Worm (Caenorhabditis elegans) whole organism, L4 larva: ENCODE data around the gene nas-31.

ENCODE experiments used
- F44E2.7 ChIP-seq: fragments of 200-800 bp; sonication (Bioruptor generic); IDR thresholded peaks from 2 replicates; pipeline ENCODE4 v2.1.2; 2022; ENCODE audit warnings: missing genetic modification characterization, missing compliant biosample characterization
- F49E8.2 ChIP-seq: sonication (generic microtip); optimal IDR thresholded peaks from 2 replicates; lab custom pipeline; 2016; ENCODE audit warnings: missing compliant biosample characterization, mild to moderate bottlenecking, missing genetic modification characterization, borderline replicate concordance
- Y48G9A.11 ChIP-seq: fragments of 200-800 bp; sonication (Bioruptor generic); IDR thresholded peaks from 2 replicates; pipeline ENCODE4 v1.3.6; 2022; ENCODE audit warnings: missing genetic modification reagents, missing genetic modification characterization, missing compliant biosample characterization
- Y75B8A.6 ChIP-seq: fragments of 200-800 bp; sonication (Bioruptor generic); IDR thresholded peaks from 2 replicates; pipeline ENCODE4 v1.3.6; 2022; ENCODE audit warnings: missing genetic modification reagents, missing genetic modification characterization, missing compliant biosample characterization
- ZK337.2 ChIP-seq: fragments of 200-800 bp; sonication (Bioruptor generic); IDR thresholded peaks from 2 replicates; pipeline ENCODE4 v1.3.6; 2022; ENCODE audit warnings: missing genetic modification reagents, missing genetic modification characterization, missing compliant biosample characterization
- aha-1 ChIP-seq: fragments of 150-350 bp; peaks from one replicate; lab custom pipeline; 2014; ENCODE audit warnings: missing biosample characterization, missing genetic modification characterization
- ceh-20 ChIP-seq: fragments of 200-800 bp; sonication (Bioruptor generic); IDR thresholded peaks from 2 replicates; pipeline ENCODE4 v1.3.6; 2022; ENCODE audit warnings: missing genetic modification reagents, missing genetic modification characterization, missing compliant biosample characterization
- ceh-28 ChIP-seq: fragments of 150-350 bp; optimal IDR thresholded peaks from 2 replicates; lab custom pipeline; 2014; ENCODE audit warnings: missing biosample characterization, missing genetic modification reagents, missing genetic modification characterization
- ceh-32 ChIP-seq: sonication (generic microtip); optimal IDR thresholded peaks from 2 replicates; lab custom pipeline; 2016; ENCODE audit warnings: mild to moderate bottlenecking, missing genetic modification characterization, missing compliant biosample characterization; ENCODE audit not compliant: poor library complexity
- ceh-44 ChIP-seq: fragments of 200-800 bp; sonication (Bioruptor generic); IDR thresholded peaks from 2 replicates; pipeline ENCODE4 v1.3.6; 2022; ENCODE audit warnings: missing genetic modification reagents, missing genetic modification characterization, missing compliant biosample characterization
- cey-2 ChIP-seq: sonication (generic microtip); optimal IDR thresholded peaks from 3 replicates; lab custom pipeline; 2017; ENCODE audit warnings: missing genetic modification characterization, mild to moderate bottlenecking, missing compliant biosample characterization, antibody characterized with exemption, borderline replicate concordance; ENCODE audit not compliant: insufficient read depth
- ctbp-1 ChIP-seq: fragments of 200-800 bp; sonication (Bioruptor generic); IDR thresholded peaks from 2 replicates; pipeline ENCODE4 v1.3.6; 2022; ENCODE audit warnings: missing genetic modification reagents, missing genetic modification characterization, missing compliant biosample characterization
- dpl-1 ChIP-seq: fragments of 150-350 bp; optimal IDR thresholded peaks from 2 replicates; lab custom pipeline; 2014; ENCODE audit warnings: missing biosample characterization, missing genetic modification reagents, missing genetic modification characterization
- egl-27 ChIP-seq: sonication (generic microtip); optimal IDR thresholded peaks from 3 replicates; lab custom pipeline; 2017; ENCODE audit warnings: missing biosample characterization, missing genetic modification reagents, missing genetic modification characterization
- gei-8 ChIP-seq: fragments of 200-800 bp; sonication (Bioruptor generic); optimal IDR thresholded peaks from 2 replicates; lab custom pipeline; 2018; ENCODE audit warnings: mild to moderate bottlenecking, missing genetic modification characterization, missing compliant biosample characterization
- hif-1 ChIP-seq, 2 experiments: sonication (generic microtip); optimal IDR thresholded peaks; 2 replicates each; lab custom pipeline; 2016 to 2017; ENCODE audit warnings: missing compliant biosample characterization in 2 of 2, missing genetic modification characterization in 2 of 2, missing genetic modification reagents in 2 of 2, missing genotype in 2 of 2, mild to moderate bottlenecking in 1 of 2
- hlh-11 ChIP-seq: fragments of 200-800 bp; sonication (Bioruptor generic); optimal IDR thresholded peaks from 2 replicates; lab custom pipeline; 2018; ENCODE audit warnings: mild to moderate bottlenecking, missing genetic modification characterization, missing compliant biosample characterization
- lin-1 ChIP-seq: fragments of 200-800 bp; sonication (Bioruptor generic); IDR thresholded peaks from 2 replicates; pipeline ENCODE4 v1.3.6; 2022; ENCODE audit warnings: missing genetic modification reagents, missing genetic modification characterization, missing compliant biosample characterization
- lin-13 ChIP-seq: fragments of 150-350 bp; optimal IDR thresholded peaks from 2 replicates; lab custom pipeline; 2014; ENCODE audit warnings: missing biosample characterization, missing genetic modification reagents, missing genetic modification characterization
- lin-39 ChIP-seq: fragments of 150-350 bp; optimal IDR thresholded peaks from 2 replicates; lab custom pipeline; 2014; ENCODE audit warnings: missing biosample characterization, missing genetic modification reagents, missing genetic modification characterization
- lir-3 ChIP-seq: sonication (generic microtip); optimal IDR thresholded peaks from 2 replicates; lab custom pipeline; 2016; ENCODE audit warnings: mild to moderate bottlenecking, missing genetic modification characterization, missing compliant biosample characterization
- lsy-2 ChIP-seq, 2 experiments: fragments of 150-350 bp in 1 of 2; sonication (generic microtip) in 1 of 2; optimal IDR thresholded peaks; 2 replicates each; lab custom pipeline; 2014 to 2017; ENCODE audit warnings: missing biosample characterization in 2 of 2, missing genetic modification characterization in 2 of 2
- madf-9 ChIP-seq: fragments of 200-800 bp; sonication (Bioruptor generic); conservative IDR thresholded peaks from 2 replicates; pipeline ENCODE4 v1.3.6; 2022; ENCODE audit warnings: missing genetic modification reagents, missing genetic modification characterization, missing compliant biosample characterization
- mep-1 ChIP-seq: fragments of 150-350 bp; sonication (generic microtip); optimal IDR thresholded peaks from 3 replicates; lab custom pipeline; 2014; ENCODE audit warnings: missing biosample characterization, missing genetic modification characterization
- mxl-2 ChIP-seq: fragments of 200-800 bp; sonication (Bioruptor generic); conservative IDR thresholded peaks from 2 replicates; pipeline ENCODE4 v1.3.6; 2022; ENCODE audit warnings: missing genetic modification reagents, missing genetic modification characterization, missing compliant biosample characterization
- mxl-3 ChIP-seq: fragments of 200-800 bp; sonication (Bioruptor generic); optimal IDR thresholded peaks from 2 replicates; lab custom pipeline; 2018; ENCODE audit warnings: mild to moderate bottlenecking, missing genetic modification characterization, missing compliant biosample characterization
- nhr-10 ChIP-seq: fragments of 150-350 bp; optimal IDR thresholded peaks from 2 replicates; lab custom pipeline; 2014; ENCODE audit warnings: missing biosample characterization, missing genetic modification characterization
- nhr-102 ChIP-seq: sonication (generic microtip); optimal IDR thresholded peaks from 2 replicates; lab custom pipeline; 2016; ENCODE audit warnings: mild to moderate bottlenecking, missing genetic modification characterization, moderate library complexity, missing compliant biosample characterization
- nhr-237 ChIP-seq: sonication (generic microtip); optimal IDR thresholded peaks from 2 replicates; lab custom pipeline; 2017; ENCODE audit warnings: missing biosample characterization, missing genetic modification characterization
- nhr-41 ChIP-seq: fragments of 200-800 bp; sonication (Bioruptor generic); IDR thresholded peaks from 2 replicates; pipeline ENCODE4 v1.3.6; 2022; ENCODE audit warnings: missing genetic modification reagents, missing genetic modification characterization, missing compliant biosample characterization
- nhr-76 ChIP-seq: fragments of 150-350 bp; optimal IDR thresholded peaks from 2 replicates; lab custom pipeline; 2014; ENCODE audit warnings: missing biosample characterization, missing genetic modification characterization
- pha-4 ChIP-seq, 2 experiments: fragments of 150-350 bp in 1 of 2; fragments of 200-800 bp in 1 of 2; sonication (Bioruptor generic) in 1 of 2; IDR thresholded peaks in 1 of 2; optimal IDR thresholded peaks in 1 of 2; 2 replicates each; pipeline versions ENCODE4 v1.3.6 to Lab custom; 2014 to 2022; ENCODE audit warnings: missing genetic modification characterization in 2 of 2, missing genetic modification reagents in 2 of 2, missing biosample characterization in 1 of 2, missing compliant biosample characterization in 1 of 2
- php-3 ChIP-seq: fragments of 200-800 bp; sonication (Bioruptor generic); IDR thresholded peaks from 2 replicates; pipeline ENCODE4 v1.3.6; 2022; ENCODE audit warnings: missing genetic modification reagents, missing genetic modification characterization, missing compliant biosample characterization
- skn-1 ChIP-seq: fragments of 150-350 bp; optimal IDR thresholded peaks from 2 replicates; lab custom pipeline; 2014; ENCODE audit warnings: missing biosample characterization, missing genetic modification characterization
- snpc-1.2 ChIP-seq: fragments of 200-800 bp; sonication (Bioruptor generic); IDR thresholded peaks from 2 replicates; pipeline ENCODE4 v1.3.6; 2022; ENCODE audit warnings: missing genetic modification reagents, missing genetic modification characterization, missing compliant biosample characterization
- snpc-4 ChIP-seq: fragments of 150-350 bp; optimal IDR thresholded peaks from 2 replicates; lab custom pipeline; 2014; ENCODE audit warnings: missing biosample characterization, missing genetic modification characterization
- spr-1 ChIP-seq: sonication (generic microtip); optimal IDR thresholded peaks from 2 replicates; lab custom pipeline; 2016; ENCODE audit warnings: mild to moderate bottlenecking, missing genetic modification characterization, missing compliant biosample characterization
- tag-97 ChIP-seq: fragments of 200-800 bp; sonication (Bioruptor generic); IDR thresholded peaks from 2 replicates; pipeline ENCODE4 v1.3.6; 2022; ENCODE audit warnings: missing genetic modification characterization, missing compliant biosample characterization
- tra-1 ChIP-seq: fragments of 200-800 bp; sonication (Bioruptor generic); IDR thresholded peaks from 2 replicates; pipeline ENCODE4 v1.3.6; 2022; ENCODE audit warnings: missing genetic modification reagents, missing genetic modification characterization, missing compliant biosample characterization
- unc-130 ChIP-seq: sonication (generic microtip); optimal IDR thresholded peaks from 2 replicates; lab custom pipeline; 2016; ENCODE audit warnings: missing genetic modification reagents, missing genetic modification characterization, missing compliant biosample characterization
- unc-39 ChIP-seq: sonication (generic microtip); optimal IDR thresholded peaks from 2 replicates; lab custom pipeline; 2017; ENCODE audit warnings: missing biosample characterization, missing genetic modification characterization
- unc-62 ChIP-seq, 3 experiments: fragments of 150-350 bp in 1 of 3; sonication (generic microtip); optimal IDR thresholded peaks in 2 of 3; peaks in 1 of 3; 1 replicate in 1 of 3; 2 replicates in 2 of 3; lab custom pipeline; 2014 to 2017; ENCODE audit warnings: missing biosample characterization in 3 of 3, missing genetic modification characterization in 3 of 3, missing genetic modification reagents in 3 of 3, missing genotype in 1 of 3
- zfp-3 ChIP-seq: fragments of 200-800 bp; sonication (Bioruptor generic); conservative IDR thresholded peaks from 2 replicates; pipeline ENCODE4 v1.3.6; 2022; ENCODE audit warnings: missing genetic modification reagents, missing genetic modification characterization, missing compliant biosample characterization
- zip-11 ChIP-seq: fragments of 200-800 bp; sonication (Bioruptor generic); IDR thresholded peaks from 2 replicates; pipeline ENCODE4 v1.3.6; 2022; ENCODE audit warnings: missing genetic modification characterization, missing compliant biosample characterization

The nas-31 gene

ce11 chrV:10924731-10925130 lies 3.1 kb upstream of the nas-31 start, which contains the start of gene F58B4.6:
TSS of gene F58B4.6 (plus strand) at chrV:10925031.
- TF ChIP-seq ceh-20 (GFP tag; lab: Robert Waterston, UW) (no peak), gei-8 (GFP tag; lab: Kevin White, UChicago) (no peak), tag-97 (no peak), lir-3 (tag; lab: Kevin White, UChicago) (no peak), unc-62 (GFP tag; optimal IDR thresholded peaks at IDR 0.05 in 1 of 2; lab: Kevin White, UChicago) (no peak), unc-62 (tag; optimal IDR thresholded peaks at IDR 0.05; lab: Kevin White, UChicago) (no peak), hif-1 (tag; optimal IDR thresholded peaks at IDR 0.05; lab: Kevin White, UChicago) (no peak), mxl-3 (GFP tag; lab: Kevin White, UChicago) (no peak), dpl-1 (GFP tag; lab: Kevin White, UChicago) (no peak), zip-11 (GFP tag; lab: Robert Waterston, UW) (no peak), mxl-2 (GFP tag; lab: Robert Waterston, UW) (no peak), nhr-10 (tag; lab: Kevin White, UChicago) (no peak), cey-2 (tag; lab: Kevin White, UChicago) (no peak), egl-27 (tag; lab: Kevin White, UChicago) (no peak), skn-1 (tag; lab: Kevin White, UChicago) (no peak), ctbp-1 (GFP tag; lab: Robert Waterston, UW) (no peak), unc-130 (GFP tag; lab: Kevin White, UChicago) (no peak), lin-13 (GFP tag; lab: Kevin White, UChicago) (no peak), lin-39 (no peak), nhr-102 (tag; lab: Kevin White, UChicago) (no peak)
- TF ChIP-seq, all 104 proteins: peak for 0

- TF ChIP-seq aha-1 (tag; lab: Kevin White, UChicago) (peak; percentile 12), ceh-32 (no peak)
Observed at ce11 chrV:10923229-10923628, 1.6 kb upstream of the nas-31 start, which contains the start of gene F58B4.7. TSS of gene F58B4.7 (minus strand) at chrV:10923329.

ce11 chrV:10918373-10918772 lies 3.3 kb downstream of the nas-31 start, which contains the start of gene F58B4.2:
TSS of gene F58B4.2 (minus strand) at chrV:10918473.
- TF ChIP-seq zfp-3 (no peak), ZK337.2 (GFP tag; lab: Robert Waterston, UW) (no peak), madf-9 (GFP tag; lab: Robert Waterston, UW) (no peak), spr-1 (no peak), snpc-4 (tag; lab: Kevin White, UChicago) (no peak), unc-39 (tag; lab: Kevin White, UChicago) (no peak), snpc-1.2 (GFP tag; lab: Robert Waterston, UW) (no peak), F44E2.7 (GFP tag; lab: Robert Waterston, UW) (no peak), mep-1 (tag; lab: Kevin White, UChicago) (no peak)

ce11 chrV:10915922-10916321 lies 5.7 kb downstream of the nas-31 start:
- TF ChIP-seq lin-1 (GFP tag; lab: Robert Waterston, UW) (no peak), hlh-11 (tag; lab: Kevin White, UChicago) (no peak), nhr-76 (no peak), ceh-28 (tag; lab: Kevin White, UChicago) (no peak), tra-1 (GFP tag; lab: Robert Waterston, UW) (no peak), nhr-237 (tag; lab: Kevin White, UChicago) (no peak), zip-11 (GFP tag; lab: Robert Waterston, UW) (no peak), F49E8.2 (tag; lab: Kevin White, UChicago) (no peak), lsy-2 (tag; optimal IDR thresholded peaks at IDR 0.05; lab: Kevin White, UChicago) (no peak), skn-1 (tag; lab: Kevin White, UChicago) (no peak), ceh-44 (no peak), Y75B8A.6 (GFP tag; lab: Robert Waterston, UW) (no peak), nhr-10 (tag; lab: Kevin White, UChicago) (no peak), nhr-41 (GFP tag; lab: Robert Waterston, UW) (no peak), php-3 (GFP tag; lab: Robert Waterston, UW) (no peak), mep-1 (tag; lab: Kevin White, UChicago) (no peak), pha-4 (GFP tag; IDR thresholded peaks at IDR 0.05; lab: Robert Waterston, UW) (no peak), pha-4 (tag; optimal IDR thresholded peaks at IDR 0.05; lab: Kevin White, UChicago) (no peak), Y48G9A.11 (no peak)
